Worm (Caenorhabditis elegans): Measurements from ENCODE around the gene hda-5.
A peak's percentile ranks its signal among the peaks of the same experiment; 100 is the strongest.

hda-5 gene

ce11 chrII:11749490-11750172 lies 49.2 kb upstream of the hda-5 start (continued):
- TF ChIP-seq lin-15B (tag; optimal IDR thresholded peaks at IDR 0.05) (peak; percentile 38), alr-1 (tag; optimal IDR thresholded peaks at IDR 0.05; ENCODE audit: borderline replicate concordance) (no peak), lir-3 (tag; optimal IDR thresholded peaks at IDR 0.05; ENCODE audit: poor library complexity) (peak; percentile 52), ceh-82 (tag; optimal IDR thresholded peaks at IDR 0.05) (peak; percentile 54 to 80 (median 73)), nhr-77 (tag; optimal IDR thresholded peaks at IDR 0.05) (peak; percentile 89), nhr-71 (tag; optimal IDR thresholded peaks at IDR 0.05) (peak; percentile 96), efl-3 (GFP tag; optimal IDR thresholded peaks at IDR 0.05) (no peak), rnt-1 (tag; optimal IDR thresholded peaks at IDR 0.05) (peak; percentile 45), mdl-1 (tag; optimal IDR thresholded peaks at IDR 0.05) (peak in 1 of 2 experiments; percentile 54), C34B4.2 (tag; optimal IDR thresholded peaks at IDR 0.05) (no peak), unc-130 (tag; optimal IDR thresholded peaks at IDR 0.05) (peak; percentile 51), skn-1 (tag; optimal IDR thresholded peaks at IDR 0.05) (peak; percentile 69), efl-1 (optimal IDR thresholded peaks at IDR 0.05) (peak; percentile 64 to 80), efl-1 (GFP tag; optimal IDR thresholded peaks at IDR 0.05 in 1 of 2) (peak; percentile 8 to 94), nhr-20 (tag; optimal IDR thresholded peaks at IDR 0.05) (peak; percentile 82), jun-1 (tag; optimal IDR thresholded peaks at IDR 0.05) (peak; percentile 69), vab-15 (tag; optimal IDR thresholded peaks at IDR 0.05) (no peak), mef-2 (tag; optimal IDR thresholded peaks at IDR 0.05) (peak; percentile 6), nhr-237 (tag; optimal IDR thresholded peaks at IDR 0.05) (no peak), lin-39 (tag; optimal IDR thresholded peaks at IDR 0.05) (peak; percentile 8), lsy-2 (tag; optimal IDR thresholded peaks at IDR 0.05) (peak; percentile 73 to 80), nhr-11 (tag; optimal IDR thresholded peaks at IDR 0.05) (no peak), blmp-1 (tag; optimal IDR thresholded peaks at IDR 0.05) (peak; percentile 38), ets-5 (GFP tag; IDR thresholded peaks at IDR 0.05) (no peak), sup-37 (GFP tag; optimal IDR thresholded peaks at IDR 0.05) (no peak), nhr-19 (GFP tag; conservative IDR thresholded peaks at IDR 0.05) (peak; percentile 67; the same call in 1 of the 2 replicates), aly-2 (tag; optimal IDR thresholded peaks at IDR 0.05) (peak; percentile 37), mep-1 (tag; optimal IDR thresholded peaks at IDR 0.05) (peak; percentile 31), zag-1 (tag; optimal IDR thresholded peaks at IDR 0.05) (no peak), elt-2 (tag; optimal IDR thresholded peaks at IDR 0.05) (peak; percentile 53), hpl-2 (GFP tag; optimal IDR thresholded peaks at IDR 0.05) (no peak), lin-14 (GFP tag; optimal IDR thresholded peaks at IDR 0.05) (peak; percentile 95), mab-9 (GFP tag; IDR thresholded peaks at IDR 0.05) (peak; percentile 47; the same call in 1 of the 2 replicates), unc-86 (tag; optimal IDR thresholded peaks at IDR 0.05) (peak; percentile 93), unc-98 (GFP tag; IDR thresholded peaks at IDR 0.05) (no peak), ceh-63 (GFP tag; optimal IDR thresholded peaks at IDR 0.05) (no peak), C04F5.9 (tag; optimal IDR thresholded peaks at IDR 0.05) (no peak), isw-1 (GFP tag; IDR thresholded peaks at IDR 0.05) (peak; percentile 37; the same call in 1 of the 2 replicates), irx-1 (tag; optimal IDR thresholded peaks at IDR 0.05) (peak; percentile 86)

- TF ChIP-seq ztf-11 (tag; optimal IDR thresholded peaks at IDR 0.05) (peak in 1 of 2 experiments; percentile 1), ceh-8 (GFP tag; optimal IDR thresholded peaks at IDR 0.05) (no peak), skn-1 (tag; optimal IDR thresholded peaks at IDR 0.05) (peak; percentile 31), unc-30 (tag; optimal IDR thresholded peaks at IDR 0.05) (no peak), nhr-237 (tag; optimal IDR thresholded peaks at IDR 0.05) (no peak), lir-3 (tag; optimal IDR thresholded peaks at IDR 0.05; ENCODE audit: poor library complexity) (no peak), sox-4 (tag; optimal IDR thresholded peaks at IDR 0.05) (no peak), nhr-71 (tag; optimal IDR thresholded peaks at IDR 0.05) (peak; percentile 35), grh-1 (GFP tag; IDR thresholded peaks at IDR 0.05) (no peak), hlh-4 (tag; optimal IDR thresholded peaks at IDR 0.05) (no peak), unc-86 (tag; optimal IDR thresholded peaks at IDR 0.05) (peak; percentile 34), lin-13 (GFP tag; optimal IDR thresholded peaks at IDR 0.05) (no peak), nhr-84 (tag; optimal IDR thresholded peaks at IDR 0.05) (no peak), xbp-1 (tag; optimal IDR thresholded peaks at IDR 0.05) (peak; percentile 30), dsc-1 (tag; optimal IDR thresholded peaks at IDR 0.05) (no peak), nhr-20 (tag; optimal IDR thresholded peaks at IDR 0.05) (no peak), snu-23 (GFP tag; optimal IDR thresholded peaks at IDR 0.05) (no peak), unc-98 (GFP tag; IDR thresholded peaks at IDR 0.05) (no peak), fkh-10 (GFP tag; optimal IDR thresholded peaks at IDR 0.05) (peak; percentile 65), Y116A8C.19 (tag; optimal IDR thresholded peaks at IDR 0.05; ENCODE audit: borderline replicate concordance) (no peak)
These were observed 47.1 kb upstream of the hda-5 start for ce11 chrII:11751615-11752174.

All from whole organism, L1 larva.